Fruit fly (Drosophila melanogaster) whole organism: ENCODE results near the gene CG3808.

Experiments
- CG8478 ChIP-seq: fragments of >200 bp; optimal IDR thresholded peaks from 2 replicates; lab custom pipeline; 2018; ENCODE audit warnings: inconsistent platforms
- Dll ChIP-seq: fragments of >200 bp; optimal IDR thresholded peaks from 2 replicates; lab custom pipeline; 2017
- EcR ChIP-seq, 2 experiments: fragments of >200 bp; optimal IDR thresholded peaks; 2 replicates each; lab custom pipeline; 2017; ENCODE audit warnings: missing biosample characterization in 2 of 2, missing genetic modification characterization in 2 of 2, missing genetic modification reagents in 2 of 2
- pan ChIP-seq: fragments of >200 bp; optimal IDR thresholded peaks from 2 replicates; lab custom pipeline; 2017
- psq ChIP-seq: fragments of >200 bp; optimal IDR thresholded peaks from 2 replicates; lab custom pipeline; 2017
- usp ChIP-seq: fragments of >200 bp; optimal IDR thresholded peaks from 2 replicates; lab custom pipeline; 2017; ENCODE audit warnings: missing biosample characterization, missing genetic modification characterization, mixed read lengths

Gene CG3808

dm6 chr3L:19018440-19018839 is 18.0 kb upstream of the CG3808 start:
- TF ChIP-seq CG8478 (lab: Kevin White, UChicago) (no peak), usp (GFP tag; lab: Kevin White, UChicago) (no peak), EcR (GFP tag; optimal IDR thresholded peaks at IDR 0.05; lab: Kevin White, UChicago) (no peak), Dll (lab: Kevin White, UChicago) (no peak), psq (no peak), pan (lab: Kevin White, UChicago) (no peak)

DNA sequence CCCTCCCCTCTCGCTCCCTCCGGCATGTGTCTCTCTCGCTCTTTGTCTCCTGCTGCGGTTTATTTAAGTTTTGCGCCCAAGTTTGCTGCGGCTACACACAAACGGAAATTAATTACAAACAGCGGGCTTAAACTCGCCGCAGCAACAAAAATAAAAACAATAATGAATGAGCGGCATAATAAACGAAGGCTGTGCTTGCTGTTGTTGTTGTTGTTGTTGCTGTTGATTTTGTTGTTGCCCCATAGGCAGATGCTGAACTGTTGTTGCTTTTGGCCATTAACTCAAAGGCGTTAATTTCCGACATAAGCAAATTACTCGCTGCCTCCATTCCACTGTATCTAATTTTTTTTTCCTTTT is 16.4 kb upstream of the CG3808 start:
- TF ChIP-seq usp (GFP tag; lab: Kevin White, UChicago), result no peak
- no peak for TF ChIP-seq psq
- no peak for TF ChIP-seq EcR (GFP tag; optimal IDR thresholded peaks at IDR 0.05; lab: Kevin White, UChicago)
- no peak for TF ChIP-seq Dll (lab: Kevin White, UChicago)
- no peak for TF ChIP-seq CG8478 (lab: Kevin White, UChicago)
- no peak for TF ChIP-seq pan (lab: Kevin White, UChicago)

- TF ChIP-seq Dll (lab: Kevin White, UChicago), result peak; percentile 26
- no peak for TF ChIP-seq pan (lab: Kevin White, UChicago)
- no peak for TF ChIP-seq EcR (GFP tag; optimal IDR thresholded peaks at IDR 0.05; lab: Kevin White, UChicago)
These were observed 15.9 kb upstream of the CG3808 start for dm6 chr3L:19016133-19016804.

dm6 chr3L:19015454-19016054 is 15.1 kb upstream of the CG3808 start:
- TF ChIP-seq Dll (lab: Kevin White, UChicago) (no peak), usp (GFP tag; lab: Kevin White, UChicago) (no peak), pan (lab: Kevin White, UChicago) (no peak), EcR (GFP tag; optimal IDR thresholded peaks at IDR 0.05; lab: Kevin White, UChicago) (no peak), psq (no peak), CG8478 (lab: Kevin White, UChicago) (no peak)

dm6 chr3L:19014802-19015201 is 14.4 kb upstream of the CG3808 start:
- no peak for TF ChIP-seq usp (GFP tag; lab: Kevin White, UChicago)
- no peak for TF ChIP-seq CG8478 (lab: Kevin White, UChicago)
- no peak for TF ChIP-seq EcR (GFP tag; optimal IDR thresholded peaks at IDR 0.05; lab: Kevin White, UChicago)
- no peak for TF ChIP-seq psq
- TF ChIP-seq Dll (lab: Kevin White, UChicago), result no peak
- TF ChIP-seq pan (lab: Kevin White, UChicago), result no peak

dm6 chr3L:19014090-19014489 is 13.7 kb upstream of the CG3808 start:
- TF ChIP-seq CG8478 (lab: Kevin White, UChicago), result no peak

DNA sequence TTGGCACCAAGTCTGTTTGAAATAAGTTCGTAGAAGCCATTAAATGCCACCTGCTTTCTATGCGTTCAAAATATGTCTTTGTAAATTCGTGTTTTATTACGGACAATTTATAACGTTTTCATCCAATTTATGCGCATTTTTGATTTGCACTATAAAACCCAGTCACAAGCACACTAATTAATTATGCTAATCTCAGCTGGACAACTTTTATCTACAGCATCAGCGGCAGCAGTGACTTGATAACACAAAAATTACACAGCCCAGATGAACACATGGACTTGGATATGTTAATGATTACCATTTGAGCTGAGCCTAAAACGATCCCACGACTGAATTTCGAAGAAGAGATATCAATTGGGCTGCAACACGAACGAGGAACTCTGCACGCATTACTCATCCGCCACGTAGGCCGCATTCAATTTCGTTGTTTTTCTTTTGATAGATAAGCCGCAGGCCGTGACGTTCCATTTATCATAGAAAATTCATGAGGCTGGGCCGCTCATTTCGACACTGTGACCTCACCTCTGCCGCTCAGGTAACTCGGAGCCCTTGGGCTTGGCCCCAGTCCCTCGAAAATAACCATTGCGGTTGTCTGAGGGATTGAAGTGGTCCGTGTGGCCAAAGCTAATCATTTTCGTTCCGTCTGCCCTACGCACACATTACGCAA is 12.8 kb upstream of the CG3808 start:
- TF ChIP-seq psq, result no peak
- TF ChIP-seq pan (lab: Kevin White, UChicago), result no peak
- no peak for TF ChIP-seq CG8478 (lab: Kevin White, UChicago)
- no peak for TF ChIP-seq Dll (lab: Kevin White, UChicago)
- no peak for TF ChIP-seq EcR (GFP tag; optimal IDR thresholded peaks at IDR 0.05; lab: Kevin White, UChicago)
- TF ChIP-seq usp (GFP tag; lab: Kevin White, UChicago), result no peak

dm6 chr3L:19011174-19011573 is 10.8 kb upstream of the CG3808 start:
- no peak for TF ChIP-seq usp (GFP tag; lab: Kevin White, UChicago)
- no peak for TF ChIP-seq psq
- TF ChIP-seq Dll (lab: Kevin White, UChicago), result no peak
- TF ChIP-seq pan (lab: Kevin White, UChicago), result no peak
- TF ChIP-seq EcR (GFP tag; optimal IDR thresholded peaks at IDR 0.05; lab: Kevin White, UChicago), result no peak
- no peak for TF ChIP-seq CG8478 (lab: Kevin White, UChicago)

dm6 chr3L:19005396-19005795 is 5.0 kb upstream of the CG3808 start:
- TF ChIP-seq pan (lab: Kevin White, UChicago), result no peak
- no peak for TF ChIP-seq psq

dm6 chr3L:19004120-19004519 is 3.7 kb upstream of the CG3808 start:
- no peak for TF ChIP-seq CG8478 (lab: Kevin White, UChicago)
- TF ChIP-seq Dll (lab: Kevin White, UChicago), result no peak
- no peak for TF ChIP-seq usp (GFP tag; lab: Kevin White, UChicago)
- TF ChIP-seq pan (lab: Kevin White, UChicago), result no peak
- no peak for TF ChIP-seq psq
- no peak for TF ChIP-seq EcR (GFP tag; optimal IDR thresholded peaks at IDR 0.05; lab: Kevin White, UChicago)

DNA sequence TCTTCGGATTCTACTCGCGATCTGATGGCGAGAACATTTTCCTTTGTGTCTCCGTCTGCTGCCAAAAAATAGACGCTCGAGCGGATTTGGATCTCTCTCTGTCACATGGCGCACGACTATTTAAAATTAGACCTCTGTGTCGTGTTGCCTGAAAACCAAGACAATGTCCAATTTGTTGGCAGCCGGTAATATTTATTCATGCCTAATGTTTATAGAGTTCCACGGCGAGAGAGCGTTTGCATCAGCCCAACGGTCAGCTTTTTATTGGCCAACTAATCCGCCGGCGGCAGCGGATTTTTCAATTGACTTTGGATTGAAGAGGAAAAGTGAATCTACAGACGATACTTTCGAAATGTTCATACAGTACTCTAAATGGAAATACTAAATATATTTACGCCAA is 2.8 kb upstream of the CG3808 start, which contains the start of gene SmydA-2:
Gene SmydA-2 (minus strand): TSS at position 33 of the 400 bp plus-strand sequence.
- no peak for TF ChIP-seq pan (lab: Kevin White, UChicago)
- no peak for TF ChIP-seq Dll (lab: Kevin White, UChicago)
- TF ChIP-seq usp (GFP tag; lab: Kevin White, UChicago), result no peak
- no peak for TF ChIP-seq EcR (GFP tag; optimal IDR thresholded peaks at IDR 0.05; lab: Kevin White, UChicago)
- TF ChIP-seq psq, result no peak
- TF ChIP-seq CG8478 (lab: Kevin White, UChicago), result no peak

- TF ChIP-seq EcR (GFP tag; optimal IDR thresholded peaks at IDR 0.05; lab: Kevin White, UChicago) (no peak), pan (lab: Kevin White, UChicago) (no peak), Dll (lab: Kevin White, UChicago) (no peak), CG8478 (lab: Kevin White, UChicago) (no peak), usp (GFP tag; lab: Kevin White, UChicago) (no peak), psq (no peak)
These were observed 2.1 kb downstream of the CG3808 start for dm6 chr3L:18998284-18998830.
